Worm (Caenorhabditis elegans) whole organism, young adult: ENCODE measurements around the gene tbc-10.

ENCODE experiments used
- B0019.2 ChIP-seq: fragments of 200-800 bp; sonication (Bioruptor generic); conservative IDR thresholded peaks from 2 replicates; pipeline ENCODE4 v1.3.6; 2022; ENCODE audit warnings: missing genetic modification reagents, missing genetic modification characterization, missing compliant biosample characterization
- B0261.1 ChIP-seq: sonication (generic microtip); optimal IDR thresholded peaks from 2 replicates; lab custom pipeline; 2016; ENCODE audit warnings: mild to moderate bottlenecking, missing genetic modification characterization, moderate library complexity, missing compliant biosample characterization
- F10E7.11 ChIP-seq: sonication (generic microtip); optimal IDR thresholded peaks from 2 replicates; lab custom pipeline; 2017; ENCODE audit warnings: mild to moderate bottlenecking, missing genetic modification characterization, moderate library complexity, missing compliant biosample characterization
- F49E8.2 ChIP-seq: sonication (generic microtip); optimal IDR thresholded peaks from 3 replicates; lab custom pipeline; 2017; ENCODE audit warnings: missing genetic modification characterization, mild to moderate bottlenecking, missing compliant biosample characterization, antibody characterized with exemption, moderate library complexity; ENCODE audit not compliant: insufficient read depth
- F57A8.1 ChIP-seq: fragments of 200-800 bp; sonication (Bioruptor generic); optimal IDR thresholded peaks from 2 replicates; lab custom pipeline; 2018; ENCODE audit warnings: mild to moderate bottlenecking, missing genetic modification characterization, moderate library complexity, missing compliant biosample characterization
- K12H6.12 ChIP-seq: fragments of 200-800 bp; sonication (Bioruptor generic); optimal IDR thresholded peaks from 2 replicates; lab custom pipeline; 2018; ENCODE audit warnings: mild to moderate bottlenecking, missing genetic modification characterization, missing compliant biosample characterization
- T07F8.4 ChIP-seq: sonication (generic microtip); optimal IDR thresholded peaks from 2 replicates; lab custom pipeline; 2016; ENCODE audit warnings: mild to moderate bottlenecking, missing genetic modification characterization, moderate library complexity, missing compliant biosample characterization
- Y56A3A.18 ChIP-seq: fragments of 200-800 bp; sonication (Bioruptor generic); IDR thresholded peaks from 2 replicates; pipeline ENCODE4 v1.3.6; 2022; ENCODE audit warnings: missing genetic modification reagents, missing genetic modification characterization, missing compliant biosample characterization
- Y67H2A.10 ChIP-seq: fragments of 200-800 bp; sonication (Bioruptor generic); conservative IDR thresholded peaks from 2 replicates; pipeline ENCODE4 v1.3.6; 2022; ENCODE audit warnings: missing genetic modification reagents, missing genetic modification characterization, missing compliant biosample characterization
- bed-1 ChIP-seq: fragments of 200-800 bp; sonication (Bioruptor generic); IDR thresholded peaks from 2 replicates; pipeline ENCODE4 v1.3.6; 2022; ENCODE audit warnings: missing genetic modification reagents, missing genetic modification characterization, missing compliant biosample characterization
- ccch-3 ChIP-seq: fragments of 200-800 bp; sonication (Bioruptor generic); optimal IDR thresholded peaks from 2 replicates; lab custom pipeline; 2018; ENCODE audit warnings: mild to moderate bottlenecking, missing genetic modification characterization, missing compliant biosample characterization
- ceh-58 ChIP-seq: fragments of 200-800 bp; sonication (Bioruptor generic); IDR thresholded peaks from 2 replicates; pipeline ENCODE4 v1.3.6; 2022; ENCODE audit warnings: missing genetic modification characterization, missing compliant biosample characterization
- ceh-79 ChIP-seq: sonication (generic microtip); optimal IDR thresholded peaks from 2 replicates; lab custom pipeline; 2017; ENCODE audit warnings: mild to moderate bottlenecking, missing genetic modification characterization, missing compliant biosample characterization
- chd-7 ChIP-seq: sonication (generic microtip); optimal IDR thresholded peaks from 2 replicates; lab custom pipeline; 2016; ENCODE audit warnings: mild to moderate bottlenecking, missing genetic modification characterization, moderate library complexity, missing compliant biosample characterization
- dox-1 ChIP-seq: fragments of 200-800 bp; sonication (Bioruptor generic); IDR thresholded peaks from 2 replicates; pipeline ENCODE4 v1.3.6; 2022; ENCODE audit warnings: missing genetic modification reagents, missing genetic modification characterization, missing compliant biosample characterization
- dpff-1 ChIP-seq: sonication (generic microtip); optimal IDR thresholded peaks from 2 replicates; lab custom pipeline; 2017; ENCODE audit warnings: mild to moderate bottlenecking, missing genetic modification characterization, missing compliant biosample characterization
- egl-44 ChIP-seq: fragments of 200-800 bp; sonication (Bioruptor generic); IDR thresholded peaks from 2 replicates; pipeline ENCODE4 v1.3.6; 2022; ENCODE audit warnings: missing genetic modification reagents, missing genetic modification characterization, missing compliant biosample characterization
- egrh-3 ChIP-seq: fragments of 200-800 bp; sonication (Bioruptor generic); IDR thresholded peaks from 2 replicates; pipeline ENCODE4 v1.3.6; 2022; ENCODE audit warnings: missing genetic modification reagents, missing genetic modification characterization, missing compliant biosample characterization
- ekl-4 ChIP-seq: fragments of 200-800 bp; sonication (Bioruptor generic); IDR thresholded peaks from 2 replicates; pipeline ENCODE4 v1.3.6; 2022; ENCODE audit warnings: missing genetic modification reagents, missing genetic modification characterization, missing compliant biosample characterization
- ets-4 ChIP-seq: fragments of 200-800 bp; sonication (Bioruptor generic); optimal IDR thresholded peaks from 2 replicates; lab custom pipeline; 2018; ENCODE audit warnings: mild to moderate bottlenecking, missing genetic modification characterization, missing compliant biosample characterization
- hmg-1.2 ChIP-seq: fragments of 200-800 bp; sonication (Bioruptor generic); IDR thresholded peaks from 2 replicates; pipeline ENCODE4 v1.3.6; 2022; ENCODE audit warnings: missing genetic modification reagents, missing genetic modification characterization, missing compliant biosample characterization
- let-526 ChIP-seq: fragments of 200-800 bp; sonication (Bioruptor generic); IDR thresholded peaks from 2 replicates; pipeline ENCODE4 v1.3.6; 2022; ENCODE audit warnings: missing genetic modification reagents, missing genetic modification characterization, missing compliant biosample characterization
- lin-26 ChIP-seq: fragments of 200-800 bp; sonication (Bioruptor generic); IDR thresholded peaks from 2 replicates; pipeline ENCODE4 v1.3.6; 2022; ENCODE audit warnings: missing genetic modification reagents, missing genetic modification characterization, missing compliant biosample characterization
- madf-3 ChIP-seq: fragments of 200-800 bp; sonication (Bioruptor generic); IDR thresholded peaks from 2 replicates; pipeline ENCODE4 v1.3.6; 2022; ENCODE audit warnings: missing genetic modification reagents, missing genetic modification characterization, missing compliant biosample characterization
- madf-6 ChIP-seq: fragments of 200-800 bp; sonication (Bioruptor generic); IDR thresholded peaks from 2 replicates; pipeline ENCODE4 v1.3.6; 2022; ENCODE audit warnings: missing genetic modification reagents, missing genetic modification characterization, missing compliant biosample characterization
- mcd-1 ChIP-seq: fragments of 200-800 bp; sonication (Bioruptor generic); IDR thresholded peaks from 2 replicates; pipeline ENCODE4 v1.3.6; 2022; ENCODE audit warnings: missing genetic modification reagents, missing genetic modification characterization, missing compliant biosample characterization
- mel-28 ChIP-seq: sonication (generic microtip); optimal IDR thresholded peaks from 2 replicates; lab custom pipeline; 2016; ENCODE audit warnings: borderline replicate concordance, mild to moderate bottlenecking, missing genetic modification characterization, missing compliant biosample characterization
- nfyb-1 ChIP-seq: fragments of 200-800 bp; sonication (Bioruptor generic); IDR thresholded peaks from 2 replicates; pipeline ENCODE4 v1.3.6; 2022; ENCODE audit warnings: missing genetic modification reagents, missing genetic modification characterization, missing compliant biosample characterization
- nhr-179 ChIP-seq: sonication (generic microtip); optimal IDR thresholded peaks from 2 replicates; lab custom pipeline; 2016; ENCODE audit warnings: mild to moderate bottlenecking, missing genetic modification characterization, missing compliant biosample characterization
- nhr-27 ChIP-seq: fragments of 200-800 bp; sonication (Bioruptor generic); optimal IDR thresholded peaks from 2 replicates; lab custom pipeline; 2018; ENCODE audit warnings: mild to moderate bottlenecking, missing genetic modification characterization, moderate library complexity, missing compliant biosample characterization
- rcor-1 ChIP-seq: fragments of 200-800 bp; sonication (Bioruptor generic); IDR thresholded peaks from 2 replicates; pipeline ENCODE4 v1.3.6; 2022; ENCODE audit warnings: missing genetic modification reagents, missing genetic modification characterization, missing compliant biosample characterization
- rpc-1 ChIP-seq, 2 experiments: fragments of 150-350 bp in 1 of 2; sonication (generic microtip) in 1 of 2; optimal IDR thresholded peaks; 2 replicates each; lab custom pipeline; 2014 to 2018; ENCODE audit warnings: missing biosample characterization in 1 of 2, missing genetic modification characterization in 1 of 2, missing genetic modification reagents in 1 of 2, missing genotype in 1 of 2
- snpc-4 ChIP-seq, 5 experiments: fragments of 150-350 bp in 1 of 5; sonication (generic microtip) in 4 of 5; optimal IDR thresholded peaks; 2 replicates each; lab custom pipeline; 2014 to 2018; ENCODE audit warnings: missing genetic modification characterization in 5 of 5, missing biosample characterization in 3 of 5, antibody characterized with exemption in 2 of 5, mild to moderate bottlenecking in 2 of 5, missing compliant biosample characterization in 2 of 5, missing genotype in 2 of 5, moderate library complexity in 2 of 5, missing genetic modification reagents in 1 of 5
- tbp1 ChIP-seq: fragments of 200-800 bp; sonication (Bioruptor generic); optimal IDR thresholded peaks from 2 replicates; lab custom pipeline; 2018; ENCODE audit warnings: mild to moderate bottlenecking, missing genetic modification characterization, missing compliant biosample characterization
- zfh-2 ChIP-seq: fragments of 200-800 bp; sonication (Bioruptor generic); conservative IDR thresholded peaks from 2 replicates; pipeline ENCODE4 v1.3.6; 2022; ENCODE audit warnings: missing genetic modification reagents, missing genetic modification characterization, missing compliant biosample characterization

tbc-10 gene

ce11 chrIII:978889-979288 lies 4.2 kb upstream of the tbc-10 start:
- TF ChIP-seq B0261.1 (tag; lab: Kevin White, UChicago) (peak; percentile 27), dox-1 (GFP tag; lab: Robert Waterston, UW) (peak; percentile 58), dpff-1 (no peak), zfh-2 (GFP tag; lab: Robert Waterston, UW) (peak; percentile 83), egrh-3 (GFP tag; lab: Robert Waterston, UW) (peak; percentile 52; the same call in 1 of the 2 replicates), F57A8.1 (no peak), tbp1 (GFP tag; lab: Kevin White, UChicago) (peak; percentile 53), rpc-1 (optimal IDR thresholded peaks at IDR 0.05; lab: Kevin White, UChicago) (no peak), rpc-1 (tag; optimal IDR thresholded peaks at IDR 0.05; lab: Kevin White, UChicago) (peak; percentile 38)
- TF ChIP-seq, all 124 proteins: peak for 6

- TF ChIP-seq nhr-27 (tag; lab: Kevin White, UChicago) = no peak
- TF ChIP-seq hmg-1.2 (GFP tag; lab: Robert Waterston, UW) = peak; percentile 80
- 0 out of 2 replicates have a peak, but pooled peaks have one; percentile 7 for TF ChIP-seq nfyb-1 (GFP tag; lab: Robert Waterston, UW)
These were observed 1.1 kb upstream of the tbc-10 start for ce11 chrIII:981960-982359.

ce11 chrIII:989558-989957 lies 6.5 kb downstream of the tbc-10 start:
- TF ChIP-seq let-526 (no peak), bed-1 (GFP tag; lab: Robert Waterston, UW) (no peak), zfh-2 (GFP tag; lab: Robert Waterston, UW) (0 out of 2 replicates have a peak, but pooled peaks have one; percentile 30), mcd-1 (GFP tag; lab: Robert Waterston, UW) (no peak), madf-3 (GFP tag; lab: Robert Waterston, UW) (0 out of 2 replicates have a peak, but pooled peaks have one; percentile 28), ccch-3 (GFP tag; lab: Kevin White, UChicago) (no peak)

ce11 chrIII:991581-991980 lies 8.5 kb downstream of the tbc-10 start, which contains the start of gene trp-2:
TSS of gene trp-2 (plus strand) at chrIII:991881.
- TF ChIP-seq B0019.2 (GFP tag; lab: Robert Waterston, UW) (no peak), madf-6 (GFP tag; lab: Robert Waterston, UW) (no peak), ceh-79 (no peak), ceh-58 (GFP tag; lab: Robert Waterston, UW) (no peak), let-526 (no peak), snpc-4 (GFP tag; optimal IDR thresholded peaks at IDR 0.05; lab: Kevin White, UChicago) (no peak), snpc-4 (tag; optimal IDR thresholded peaks at IDR 0.05; lab: Kevin White, UChicago) (no peak), egl-44 (GFP tag; lab: Robert Waterston, UW) (no peak), ekl-4 (GFP tag; lab: Robert Waterston, UW) (no peak), nhr-179 (tag; lab: Kevin White, UChicago) (no peak), rcor-1 (no peak), T07F8.4 (no peak), F57A8.1 (no peak), K12H6.12 (no peak), F49E8.2 (no peak)

- TF ChIP-seq dpff-1 (no peak), egrh-3 (GFP tag; lab: Robert Waterston, UW) (no peak), lin-26 (no peak), ets-4 (GFP tag; lab: Kevin White, UChicago) (no peak), Y67H2A.10 (GFP tag; lab: Robert Waterston, UW) (no peak), Y56A3A.18 (no peak), chd-7 (no peak), mel-28 (tag; lab: Kevin White, UChicago) (no peak), F10E7.11 (no peak), tbp1 (GFP tag; lab: Kevin White, UChicago) (no peak), rpc-1 (optimal IDR thresholded peaks at IDR 0.05; lab: Kevin White, UChicago) (no peak), rpc-1 (tag; optimal IDR thresholded peaks at IDR 0.05; lab: Kevin White, UChicago) (no peak)
- TF ChIP-seq, all 124 proteins: peak for 0
These were observed 13.5 kb downstream of the tbc-10 start for ce11 chrIII:996564-996963.
